Worm (Caenorhabditis elegans) whole organism, L3 larva: ENCODE data around the gene Y51A2B.16.

Source experiments
- R02D3.7 ChIP-seq: fragments of 150-350 bp; optimal IDR thresholded peaks from 2 replicates; lab custom pipeline; 2014; ENCODE audit warnings: missing biosample characterization, missing genetic modification characterization
- ZK546.5 ChIP-seq: sonication (generic microtip); optimal IDR thresholded peaks from 2 replicates; lab custom pipeline; 2017; ENCODE audit warnings: missing biosample characterization, missing genetic modification characterization
- aly-2 ChIP-seq: fragments of 150-350 bp; optimal IDR thresholded peaks from 2 replicates; lab custom pipeline; 2014; ENCODE audit warnings: missing biosample characterization, missing genetic modification characterization
- ama-1 ChIP-seq: fragments of 150-350 bp; optimal IDR thresholded peaks from 2 replicates; lab custom pipeline; 2018
- ceh-16 ChIP-seq: sonication (generic microtip); optimal IDR thresholded peaks from 2 replicates; lab custom pipeline; 2017; ENCODE audit warnings: missing biosample characterization, missing genetic modification characterization
- ceh-28 ChIP-seq: fragments of 150-350 bp; optimal IDR thresholded peaks from 2 replicates; lab custom pipeline; 2014; ENCODE audit warnings: missing biosample characterization, missing genetic modification reagents, missing genetic modification characterization
- ceh-82 ChIP-seq: fragments of 150-350 bp; optimal IDR thresholded peaks from 2 replicates; lab custom pipeline; 2014; ENCODE audit warnings: missing biosample characterization, missing genetic modification characterization
- ceh-9 ChIP-seq: sonication (generic microtip); optimal IDR thresholded peaks from 2 replicates; lab custom pipeline; 2018; ENCODE audit warnings: missing biosample characterization, missing genetic modification characterization
- daf-12 ChIP-seq: fragments of 150-350 bp; optimal IDR thresholded peaks from 2 replicates; lab custom pipeline; 2014; ENCODE audit warnings: missing biosample characterization, missing genetic modification reagents, missing genetic modification characterization
- egl-27 ChIP-seq: sonication (generic microtip); optimal IDR thresholded peaks from 4 replicates; lab custom pipeline; 2017; ENCODE audit warnings: missing biosample characterization, missing genetic modification reagents, missing genetic modification characterization
- egl-5 ChIP-seq: fragments of 150-350 bp; optimal IDR thresholded peaks from 2 replicates; lab custom pipeline; 2017; ENCODE audit warnings: missing biosample characterization, missing genetic modification reagents, missing genetic modification characterization, inconsistent platforms
- elt-1 ChIP-seq: fragments of 150-350 bp; optimal IDR thresholded peaks from 2 replicates; lab custom pipeline; 2014; ENCODE audit warnings: missing biosample characterization, missing genetic modification characterization
- elt-2 ChIP-seq: sonication (generic microtip); optimal IDR thresholded peaks from 2 replicates; lab custom pipeline; 2016; ENCODE audit warnings: missing genetic modification reagents, mild to moderate bottlenecking, missing genetic modification characterization, missing compliant biosample characterization
- elt-3 ChIP-seq, 3 experiments: fragments of 150-350 bp in 1 of 3; sonication (generic microtip) in 2 of 3; optimal IDR thresholded peaks; 2 replicates in 2 of 3; 4 replicates in 1 of 3; lab custom pipeline; 2014 to 2017; ENCODE audit warnings: missing biosample characterization in 3 of 3, missing genetic modification characterization in 3 of 3
- fkh-10 ChIP-seq: sonication (generic microtip); optimal IDR thresholded peaks from 2 replicates; lab custom pipeline; 2017; ENCODE audit warnings: missing biosample characterization, missing genetic modification reagents, missing genetic modification characterization
- fkh-2 ChIP-seq: fragments of 150-350 bp; optimal IDR thresholded peaks from 2 replicates; lab custom pipeline; 2014; ENCODE audit warnings: missing biosample characterization, missing genetic modification reagents, missing genetic modification characterization
- fos-1 ChIP-seq: fragments of 150-350 bp; optimal IDR thresholded peaks from 2 replicates; lab custom pipeline; 2014; ENCODE audit warnings: missing biosample characterization, missing genetic modification characterization
- hmg-11 ChIP-seq: sonication (generic microtip); optimal IDR thresholded peaks from 2 replicates; lab custom pipeline; 2016; ENCODE audit warnings: missing genetic modification characterization, missing compliant biosample characterization
- lin-15B ChIP-seq: fragments of 150-350 bp; optimal IDR thresholded peaks from 2 replicates; lab custom pipeline; 2014; ENCODE audit warnings: missing biosample characterization, missing genetic modification characterization
- lsy-12 ChIP-seq: sonication (generic microtip); optimal IDR thresholded peaks from 2 replicates; lab custom pipeline; 2016; ENCODE audit warnings: mild to moderate bottlenecking, missing genetic modification characterization, missing compliant biosample characterization
- mdl-1 ChIP-seq: fragments of 150-350 bp; optimal IDR thresholded peaks from 2 replicates; lab custom pipeline; 2014; ENCODE audit warnings: missing biosample characterization, missing genetic modification characterization
- mml-1 ChIP-seq: fragments of 150-350 bp; sonication (generic microtip); optimal IDR thresholded peaks from 3 replicates; lab custom pipeline; 2014; ENCODE audit warnings: missing biosample characterization, missing genetic modification characterization
- nhr-11 ChIP-seq: fragments of 150-350 bp; optimal IDR thresholded peaks from 2 replicates; lab custom pipeline; 2014; ENCODE audit warnings: missing biosample characterization, missing genetic modification characterization
- nhr-12 ChIP-seq: fragments of 150-350 bp; optimal IDR thresholded peaks from 2 replicates; lab custom pipeline; 2014; ENCODE audit warnings: missing biosample characterization, missing genetic modification characterization
- nhr-23 ChIP-seq: fragments of 150-350 bp; optimal IDR thresholded peaks from 2 replicates; lab custom pipeline; 2014; ENCODE audit warnings: missing biosample characterization, missing genetic modification reagents, missing genetic modification characterization
- nhr-237 ChIP-seq: fragments of 150-350 bp; optimal IDR thresholded peaks from 2 replicates; lab custom pipeline; 2014; ENCODE audit warnings: missing biosample characterization, missing genetic modification characterization
- nhr-25 ChIP-seq: sonication (generic microtip); optimal IDR thresholded peaks from 2 replicates; lab custom pipeline; 2017; ENCODE audit warnings: missing biosample characterization, missing genetic modification characterization
- nhr-76 ChIP-seq: fragments of 150-350 bp; sonication (generic microtip); optimal IDR thresholded peaks from 5 replicates; lab custom pipeline; 2014; ENCODE audit warnings: missing biosample characterization, missing genetic modification characterization
- nhr-77 ChIP-seq: fragments of 150-350 bp; optimal IDR thresholded peaks from 2 replicates; lab custom pipeline; 2014; ENCODE audit warnings: missing biosample characterization, missing genetic modification characterization
- pqm-1 ChIP-seq: fragments of 150-350 bp; optimal IDR thresholded peaks from 2 replicates; lab custom pipeline; 2017; ENCODE audit warnings: missing biosample characterization, missing genetic modification characterization, inconsistent platforms
- sea-2 ChIP-seq: fragments of 150-350 bp; sonication (generic microtip); optimal IDR thresholded peaks from 4 replicates; lab custom pipeline; 2014; ENCODE audit warnings: missing biosample characterization, missing genetic modification reagents, missing genetic modification characterization
- skn-1 ChIP-seq: fragments of 150-350 bp; optimal IDR thresholded peaks from 2 replicates; lab custom pipeline; 2014; ENCODE audit warnings: missing biosample characterization, missing genetic modification characterization
- snpc-4 ChIP-seq: fragments of 150-350 bp; optimal IDR thresholded peaks from 2 replicates; lab custom pipeline; 2014; ENCODE audit warnings: missing biosample characterization, missing genetic modification characterization
- tbx-2 ChIP-seq: sonication (generic microtip); optimal IDR thresholded peaks from 2 replicates; lab custom pipeline; 2016; ENCODE audit warnings: mild to moderate bottlenecking, missing genetic modification characterization, missing compliant biosample characterization
- unc-39 ChIP-seq: sonication (generic microtip); optimal IDR thresholded peaks from 4 replicates; lab custom pipeline; 2017; ENCODE audit warnings: missing biosample characterization, missing genetic modification characterization
- zag-1 ChIP-seq: fragments of 150-350 bp; optimal IDR thresholded peaks from 2 replicates; lab custom pipeline; 2014; ENCODE audit warnings: missing biosample characterization, missing genetic modification characterization
- ztf-11 ChIP-seq: fragments of 150-350 bp; optimal IDR thresholded peaks from 2 replicates; lab custom pipeline; 2014; ENCODE audit warnings: missing biosample characterization, missing genetic modification characterization
- ztf-4 ChIP-seq: fragments of 150-350 bp; optimal IDR thresholded peaks from 2 replicates; lab custom pipeline; 2014; ENCODE audit warnings: missing biosample characterization, missing genetic modification characterization

Y51A2B.16 gene

DNA sequence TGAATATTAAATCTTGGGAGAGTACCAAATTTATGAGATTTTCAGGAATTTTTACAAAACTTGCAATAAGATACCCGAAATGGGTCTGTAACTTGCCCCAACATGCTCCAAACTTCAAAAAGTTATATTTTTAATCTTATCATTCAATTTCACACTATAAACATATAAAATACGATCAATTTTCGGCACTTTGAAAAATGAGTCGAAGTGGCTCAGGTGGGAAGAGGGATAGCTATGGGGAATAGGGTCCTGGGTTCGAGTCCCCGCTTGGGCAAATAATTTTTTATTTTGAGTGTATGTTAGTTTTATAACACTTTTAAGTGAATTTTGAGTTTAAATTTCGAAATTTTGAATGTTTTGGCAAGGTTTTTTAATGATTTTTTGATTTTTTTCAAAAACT lies 26.7 kb downstream of the Y51A2B.16 start:
- TF ChIP-seq mml-1 (tag; lab: Kevin White, UChicago), result no peak
- no peak for TF ChIP-seq pqm-1 (tag; lab: Kevin White, UChicago)
- TF ChIP-seq elt-2, result no peak
- no peak for TF ChIP-seq mdl-1 (tag; lab: Kevin White, UChicago)
- no peak for TF ChIP-seq fkh-10 (GFP tag; lab: Kevin White, UChicago)

DNA sequence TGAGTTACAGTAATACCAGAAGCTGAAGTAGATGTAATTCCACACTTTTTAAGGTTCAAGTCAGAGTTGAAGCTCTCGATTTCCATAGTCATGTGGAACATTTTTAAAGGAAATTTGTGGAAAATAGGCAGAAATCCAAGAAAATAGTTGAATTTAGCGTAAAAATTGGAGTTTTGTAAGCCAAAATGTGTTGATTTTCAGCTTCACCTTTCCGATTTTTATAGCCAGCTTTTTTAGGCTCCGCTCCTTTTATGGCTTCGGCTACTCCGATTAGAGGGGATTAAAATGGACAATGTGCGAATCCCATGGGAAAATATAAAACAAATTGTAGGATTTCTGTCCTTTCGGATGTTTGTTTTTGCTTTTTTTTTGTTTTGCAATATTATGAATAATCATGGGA lies 29.4 kb downstream of the Y51A2B.16 start, which contains the start of gene C08E8.6:
Gene C08E8.6 (minus strand): TSS at position 101 of the 400 bp plus-strand sequence.
- TF ChIP-seq hmg-11 (tag; lab: Kevin White, UChicago), result no peak
- no peak for TF ChIP-seq nhr-23 (tag; lab: Kevin White, UChicago)
- TF ChIP-seq elt-2, result no peak
- no peak for TF ChIP-seq unc-39
- TF ChIP-seq ceh-16, result no peak
- TF ChIP-seq mml-1 (tag; lab: Kevin White, UChicago), result no peak
- TF ChIP-seq ceh-82 (tag; lab: Kevin White, UChicago), result no peak
- TF ChIP-seq sea-2 (GFP tag; lab: Kevin White, UChicago), result no peak
- TF ChIP-seq nhr-77 (tag; lab: Kevin White, UChicago), result no peak
- TF ChIP-seq lin-15B (tag; lab: Kevin White, UChicago), result no peak

DNA sequence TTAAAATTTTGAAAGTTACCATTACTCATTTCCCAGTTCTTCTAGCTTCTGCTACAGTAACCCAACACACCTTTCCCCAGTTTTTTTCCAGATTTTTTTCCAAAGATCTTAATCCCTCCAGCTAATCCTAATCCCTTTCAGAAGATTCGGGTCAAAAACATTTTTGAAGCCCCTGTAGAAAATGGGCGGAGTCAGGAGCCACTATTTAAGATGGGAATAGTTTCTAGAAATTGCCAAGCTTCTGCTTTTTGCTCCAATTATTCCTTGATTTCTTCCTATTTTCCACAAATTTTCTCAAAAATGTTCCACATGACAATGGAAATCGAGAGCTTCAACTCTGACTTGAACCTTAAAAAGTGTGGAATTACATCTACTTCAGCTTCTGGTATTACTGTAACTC lies 33.2 kb downstream of the Y51A2B.16 start, which contains the start of gene C08E8.9:
Gene C08E8.9 (plus strand): TSS at position 301 of the 400 bp plus-strand sequence.
- TF ChIP-seq ZK546.5 (tag; lab: Kevin White, UChicago), result no peak
- TF ChIP-seq ztf-4 (tag; lab: Kevin White, UChicago), result no peak
- no peak for TF ChIP-seq sea-2 (GFP tag; lab: Kevin White, UChicago)
- TF ChIP-seq skn-1 (tag; lab: Kevin White, UChicago), result no peak
- no peak for TF ChIP-seq nhr-23 (tag; lab: Kevin White, UChicago)
- no peak for TF ChIP-seq unc-39
- no peak for TF ChIP-seq egl-5
- no peak for TF ChIP-seq lin-15B (tag; lab: Kevin White, UChicago)
- TF ChIP-seq nhr-11 (tag; lab: Kevin White, UChicago), result no peak
- TF ChIP-seq lsy-12 (tag; lab: Kevin White, UChicago), result no peak
- no peak for TF ChIP-seq ceh-82 (tag; lab: Kevin White, UChicago)
- no peak for TF ChIP-seq daf-12
- no peak for TF ChIP-seq nhr-237 (tag; lab: Kevin White, UChicago)
- no peak for TF ChIP-seq hmg-11 (tag; lab: Kevin White, UChicago)
- no peak for TF ChIP-seq ceh-9 (tag; lab: Kevin White, UChicago)
- TF ChIP-seq ama-1 (lab: Kevin White, UChicago), result no peak
- no peak for TF ChIP-seq ceh-28 (tag; lab: Kevin White, UChicago)
- no peak for TF ChIP-seq snpc-4 (tag; lab: Kevin White, UChicago)
- no peak for TF ChIP-seq nhr-76 (tag; lab: Kevin White, UChicago)
- TF ChIP-seq zag-1 (tag; lab: Kevin White, UChicago), result no peak

DNA sequence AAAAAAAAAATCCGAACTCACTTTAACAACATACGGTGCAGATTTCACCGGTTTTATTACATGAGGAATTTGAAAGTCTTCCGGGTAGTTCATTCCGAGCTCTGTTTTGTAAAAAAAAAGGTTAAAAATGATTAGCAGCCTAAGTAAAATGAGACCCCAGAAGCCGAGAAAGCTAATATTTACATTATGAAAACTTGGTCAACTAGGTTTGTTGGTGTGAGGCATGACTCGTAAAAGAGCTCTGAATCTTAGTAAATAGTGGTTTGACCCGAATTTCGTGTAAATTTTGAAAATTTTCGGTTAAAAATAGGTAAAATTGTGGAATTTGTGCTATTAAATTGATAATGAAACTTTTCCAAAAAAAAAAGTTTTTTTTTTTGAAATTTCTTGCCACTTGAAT lies 35.3 kb downstream of the Y51A2B.16 start, which contains the start of gene C08E8.1:
Gene C08E8.1 (minus strand): TSS at position 101 of the 400 bp plus-strand sequence.
- TF ChIP-seq fos-1 (tag; lab: Kevin White, UChicago) (no peak), nhr-11 (tag; lab: Kevin White, UChicago) (no peak), ceh-28 (tag; lab: Kevin White, UChicago) (no peak), egl-27 (tag; lab: Kevin White, UChicago) (no peak), fkh-10 (GFP tag; lab: Kevin White, UChicago) (no peak), nhr-12 (tag; lab: Kevin White, UChicago) (no peak), aly-2 (tag; lab: Kevin White, UChicago) (no peak), mml-1 (tag; lab: Kevin White, UChicago) (no peak), ztf-11 (tag; lab: Kevin White, UChicago) (no peak)

DNA sequence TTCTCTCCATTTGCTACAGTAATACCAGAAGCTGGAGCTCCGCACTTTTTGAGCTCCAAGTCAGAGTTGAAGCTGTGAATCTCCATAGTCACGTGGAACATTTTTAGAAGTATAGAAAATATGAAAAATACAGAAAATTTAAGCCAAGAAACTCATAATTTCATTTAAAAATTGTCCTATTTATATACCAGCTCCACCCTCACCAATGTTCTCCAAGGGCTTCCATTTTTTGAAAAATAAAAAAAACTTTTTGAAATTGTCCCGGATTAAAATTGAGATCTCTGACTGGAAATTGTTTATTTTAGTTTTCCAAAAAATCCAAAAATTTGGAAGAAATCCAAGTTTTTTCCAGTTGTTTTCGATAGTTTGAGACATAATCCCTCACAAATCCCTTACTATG lies 37.8 kb downstream of the Y51A2B.16 start, which contains the start of gene C08E8.5:
Gene C08E8.5 (minus strand): TSS at position 101 of the 400 bp plus-strand sequence.
- TF ChIP-seq fkh-2 (tag; lab: Kevin White, UChicago), result no peak
- no peak for TF ChIP-seq pqm-1 (tag; lab: Kevin White, UChicago)
- TF ChIP-seq nhr-237 (tag; lab: Kevin White, UChicago), result no peak
- TF ChIP-seq ceh-28 (tag; lab: Kevin White, UChicago), result no peak
- no peak for TF ChIP-seq sea-2 (GFP tag; lab: Kevin White, UChicago)
- TF ChIP-seq elt-1 (tag; lab: Kevin White, UChicago), result no peak
- no peak for TF ChIP-seq elt-3 (tag; optimal IDR thresholded peaks at IDR 0.05; lab: Kevin White, UChicago)
- TF ChIP-seq mml-1 (tag; lab: Kevin White, UChicago), result no peak
- TF ChIP-seq R02D3.7 (tag; lab: Kevin White, UChicago), result no peak
- no peak for TF ChIP-seq tbx-2
- TF ChIP-seq nhr-25, result no peak
